Worm (Caenorhabditis elegans) whole organism, midembryonic: ENCODE measurements around the gene W06B4.1.

Experiments used
- flt-1 ChIP-seq: fragments of 200-800 bp; sonication (Bioruptor generic); IDR thresholded peaks from 2 replicates; pipeline ENCODE4 v1.3.6; 2022; ENCODE audit warnings: missing genetic modification characterization, missing compliant biosample characterization
- med-1 ChIP-seq: sonication (generic microtip); optimal IDR thresholded peaks from 2 replicates; lab custom pipeline; 2017; ENCODE audit warnings: missing genetic modification characterization, mild to moderate bottlenecking, missing compliant biosample characterization, antibody characterized with exemption, missing genetic modification reagents; ENCODE audit not compliant: insufficient read depth
- tab-1 ChIP-seq: fragments of 200-800 bp; sonication (Bioruptor generic); IDR thresholded peaks from 2 replicates; pipeline ENCODE4 v1.3.6; 2022; ENCODE audit warnings: missing genetic modification characterization, missing compliant biosample characterization
- ztf-23 ChIP-seq: fragments of 200-800 bp; sonication (Bioruptor generic); IDR thresholded peaks from 2 replicates; pipeline ENCODE4 v1.3.6; 2022; ENCODE audit warnings: missing genetic modification reagents, missing genetic modification characterization, missing compliant biosample characterization
- ztf-29 ChIP-seq: fragments of 200-800 bp; sonication (Bioruptor generic); IDR thresholded peaks from 2 replicates; pipeline ENCODE4 v1.3.6; 2022; ENCODE audit warnings: missing genetic modification reagents, missing genetic modification characterization, missing compliant biosample characterization

DNA sequence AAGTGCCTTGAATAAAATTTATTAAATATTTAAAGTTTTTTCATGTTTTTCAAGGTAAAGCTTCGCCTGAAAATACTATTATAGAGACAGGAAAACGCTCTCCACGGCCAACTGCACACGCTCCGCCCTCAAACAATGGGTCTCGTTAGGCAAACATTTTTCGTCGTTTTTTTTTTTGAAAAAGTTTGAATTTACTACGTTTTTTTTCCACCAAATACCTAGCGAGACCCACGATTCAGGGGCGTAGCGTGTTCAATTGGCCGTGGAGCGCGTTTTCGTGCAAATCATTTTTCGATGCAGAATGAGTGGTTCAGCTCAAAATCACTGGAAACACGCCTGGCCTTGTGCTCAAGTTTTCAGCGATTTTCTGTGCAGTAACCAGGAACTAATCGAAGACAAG lies 3.5 kb upstream of the W06B4.1 start, which contains the start of gene W06B4.2:
- no peak for TF ChIP-seq med-1 (GFP tag; lab: Kevin White, UChicago)
- no peak for TF ChIP-seq ztf-23 (GFP tag; lab: Robert Waterston, UW)
- no peak for TF ChIP-seq tab-1 (GFP tag; lab: Robert Waterston, UW)
- no peak for TF ChIP-seq flt-1
- TF ChIP-seq ztf-29 = no peak
